Worm (Caenorhabditis elegans): ENCODE data around the gene srt-6.

ce11 chrV:7437985-7438384 is 29.4 kb upstream of the srt-6 start, which contains the start of gene F25E5.16:
- no peak for TF ChIP-seq R02D3.7 (tag; optimal IDR thresholded peaks at IDR 0.05)
- TF ChIP-seq lin-11 (tag; optimal IDR thresholded peaks at IDR 0.05), result no peak
- TF ChIP-seq nhr-6 (tag; optimal IDR thresholded peaks at IDR 0.05), result no peak
- no peak for TF ChIP-seq snpc-4 (tag; optimal IDR thresholded peaks at IDR 0.05)
- no peak for TF ChIP-seq lsy-2 (tag; optimal IDR thresholded peaks at IDR 0.05)
- no peak for TF ChIP-seq nhr-11 (tag; optimal IDR thresholded peaks at IDR 0.05)
- TF ChIP-seq ceh-82 (tag; optimal IDR thresholded peaks at IDR 0.05), result no peak

Data from whole organism, L2 larva.